Comparison of ENCODE assay signal across 4 worm cellular contexts in genomic region chrX:14894380-14894779, ce11.
TF ChIP-seq lines count a peak whose summit lies in the region.

No protein-coding gene starts in this region.

TF ChIP-seq in whole organism, L1 larva, 84 proteins besides CTCF, POLR2A, EP300 and RAD21 (continues in another document):
- TF ChIP-seq isw-1 (GFP tag; IDR thresholded peaks at IDR 0.05; lab: Robert Waterston, UW) (no peak), elt-3 (tag; optimal IDR thresholded peaks at IDR 0.05; lab: Kevin White, UChicago) (peak in 2 of 6 experiments; percentile 73 to 78), nhr-28 (tag; optimal IDR thresholded peaks at IDR 0.05; lab: Kevin White, UChicago) (no peak), nhr-85 (tag; lab: Kevin White, UChicago) (peak; percentile 90), lin-35 (GFP tag; optimal IDR thresholded peaks at IDR 0.05; lab: Kevin White, UChicago) (peak in 1 of 2 experiments; percentile 22), alr-1 (tag; optimal IDR thresholded peaks at IDR 0.05; lab: Kevin White, UChicago; ENCODE audit: borderline replicate concordance) (no peak), sptf-1 (tag; optimal IDR thresholded peaks at IDR 0.05; lab: Kevin White, UChicago) (no peak), nhr-84 (tag; optimal IDR thresholded peaks at IDR 0.05; lab: Kevin White, UChicago) (no peak), lir-3 (tag; optimal IDR thresholded peaks at IDR 0.05; lab: Kevin White, UChicago; ENCODE audit: poor library complexity) (peak; percentile 29), snu-23 (GFP tag; optimal IDR thresholded peaks at IDR 0.05; lab: Kevin White, UChicago) (peak; percentile 57), jun-1 (tag; optimal IDR thresholded peaks at IDR 0.05; lab: Kevin White, UChicago) (no peak), blmp-1 (tag; optimal IDR thresholded peaks at IDR 0.05; lab: Kevin White, UChicago) (peak; percentile 50), hlh-17 (GFP tag; optimal IDR thresholded peaks at IDR 0.05; lab: Kevin White, UChicago; ENCODE audit: borderline replicate concordance) (no peak), lsy-2 (tag; optimal IDR thresholded peaks at IDR 0.05; lab: Kevin White, UChicago) (peak in 1 of 2 experiments; percentile 12), nhr-20 (tag; optimal IDR thresholded peaks at IDR 0.05; lab: Kevin White, UChicago) (peak; percentile 76), mdl-1 (tag; optimal IDR thresholded peaks at IDR 0.05; lab: Kevin White, UChicago) (peak in 1 of 2 experiments; percentile 37), tbx-2 (tag; optimal IDR thresholded peaks at IDR 0.05; lab: Kevin White, UChicago) (peak; percentile 56), lin-39 (tag; optimal IDR thresholded peaks at IDR 0.05; lab: Kevin White, UChicago) (no peak), hpl-2 (GFP tag; optimal IDR thresholded peaks at IDR 0.05; lab: Kevin White, UChicago) (no peak), mef-2 (tag; optimal IDR thresholded peaks at IDR 0.05; lab: Kevin White, UChicago) (no peak), sox-4 (tag; optimal IDR thresholded peaks at IDR 0.05; lab: Kevin White, UChicago) (no peak), ces-1 (GFP tag; optimal IDR thresholded peaks at IDR 0.05; lab: Kevin White, UChicago) (no peak)

TF ChIP-seq in whole organism, L2 larva, 48 proteins besides CTCF, POLR2A, EP300 and RAD21 (continues in another document):
- TF ChIP-seq lin-39 (tag; optimal IDR thresholded peaks at IDR 0.05; lab: Kevin White, UChicago) (no peak), Y55F3AM.14 (GFP tag; optimal IDR thresholded peaks at IDR 0.05; lab: Kevin White, UChicago) (no peak), nhr-25 (tag; optimal IDR thresholded peaks at IDR 0.05; lab: Kevin White, UChicago) (peak; percentile 67), peb-1 (tag; optimal IDR thresholded peaks at IDR 0.05; lab: Kevin White, UChicago) (no peak), ceh-16 (tag; optimal IDR thresholded peaks at IDR 0.05; lab: Kevin White, UChicago) (no peak), unc-39 (tag; optimal IDR thresholded peaks at IDR 0.05; lab: Kevin White, UChicago) (no peak), alr-1 (tag; optimal IDR thresholded peaks at IDR 0.05; lab: Kevin White, UChicago) (no peak), nhr-21 (tag; optimal IDR thresholded peaks at IDR 0.05; lab: Kevin White, UChicago) (peak; percentile 61), lin-11 (tag; optimal IDR thresholded peaks at IDR 0.05; lab: Kevin White, UChicago) (no peak), crh-2 (tag; optimal IDR thresholded peaks at IDR 0.05; lab: Kevin White, UChicago) (peak; percentile 39), fos-1 (tag; optimal IDR thresholded peaks at IDR 0.05; lab: Kevin White, UChicago) (no peak), egl-27 (tag; optimal IDR thresholded peaks at IDR 0.05; lab: Kevin White, UChicago) (no peak), gmeb-1 (tag; optimal IDR thresholded peaks at IDR 0.05; lab: Kevin White, UChicago) (peak; percentile 8), lin-13 (GFP tag; optimal IDR thresholded peaks at IDR 0.05; lab: Kevin White, UChicago) (no peak), skn-1 (tag; optimal IDR thresholded peaks at IDR 0.05; lab: Kevin White, UChicago) (no peak), snpc-4 (tag; optimal IDR thresholded peaks at IDR 0.05; lab: Kevin White, UChicago) (no peak), F13H6.1 (tag; optimal IDR thresholded peaks at IDR 0.05; lab: Kevin White, UChicago) (no peak), blmp-1 (tag; optimal IDR thresholded peaks at IDR 0.05; lab: Kevin White, UChicago; ENCODE audit: insufficient read depth) (peak; percentile 76), elt-1 (tag; optimal IDR thresholded peaks at IDR 0.05; lab: Kevin White, UChicago) (no peak), dmd-4 (tag; optimal IDR thresholded peaks at IDR 0.05; lab: Kevin White, UChicago) (no peak), lsy-2 (tag; optimal IDR thresholded peaks at IDR 0.05; lab: Kevin White, UChicago) (no peak), unc-55 (GFP tag; optimal IDR thresholded peaks at IDR 0.05; lab: Kevin White, UChicago) (no peak), nhr-12 (tag; optimal IDR thresholded peaks at IDR 0.05; lab: Kevin White, UChicago) (no peak), sma-3 (GFP tag; optimal IDR thresholded peaks at IDR 0.05; lab: Kevin White, UChicago) (peak; percentile 71)

TF ChIP-seq in whole organism, L3 larva, 47 proteins besides CTCF, POLR2A, EP300 and RAD21:
- peak; percentile 68 for TF ChIP-seq nhr-25 (tag; optimal IDR thresholded peaks at IDR 0.05; lab: Kevin White, UChicago)
- TF ChIP-seq ZK546.5 (tag; optimal IDR thresholded peaks at IDR 0.05; lab: Kevin White, UChicago) = no peak
- TF ChIP-seq ceh-9 (tag; optimal IDR thresholded peaks at IDR 0.05; lab: Kevin White, UChicago) = no peak
- peak; percentile 42 for TF ChIP-seq nhr-23 (tag; optimal IDR thresholded peaks at IDR 0.05; lab: Kevin White, UChicago)
- TF ChIP-seq elt-3 (tag; optimal IDR thresholded peaks at IDR 0.05; lab: Kevin White, UChicago) = peak in 1 of 3 experiments; percentile 53
- TF ChIP-seq lin-15B (tag; optimal IDR thresholded peaks at IDR 0.05; lab: Kevin White, UChicago) = no peak
- peak; percentile 85 for TF ChIP-seq nhr-43 (tag; optimal IDR thresholded peaks at IDR 0.05; lab: Kevin White, UChicago; ENCODE audit: poor library complexity, severe bottlenecking)
- TF ChIP-seq ceh-16 (tag; optimal IDR thresholded peaks at IDR 0.05; lab: Kevin White, UChicago) = no peak
- no peak for TF ChIP-seq ztf-11 (tag; optimal IDR thresholded peaks at IDR 0.05; lab: Kevin White, UChicago)
- no peak for TF ChIP-seq snpc-4 (tag; optimal IDR thresholded peaks at IDR 0.05; lab: Kevin White, UChicago)
- no peak for TF ChIP-seq nfya-1 (tag; optimal IDR thresholded peaks at IDR 0.05; lab: Kevin White, UChicago; ENCODE audit: insufficient read depth)
- no peak for TF ChIP-seq nhr-11 (tag; optimal IDR thresholded peaks at IDR 0.05; lab: Kevin White, UChicago)

TF ChIP-seq in whole organism, L4 larva, 104 proteins besides CTCF, POLR2A, EP300 and RAD21:
- peak; percentile 23 for TF ChIP-seq mxl-3 (GFP tag; optimal IDR thresholded peaks at IDR 0.05; lab: Kevin White, UChicago)
- no peak for TF ChIP-seq nhr-42 (GFP tag; IDR thresholded peaks at IDR 0.05; lab: Robert Waterston, UW)
- TF ChIP-seq nhr-28 (tag; optimal IDR thresholded peaks at IDR 0.05; lab: Kevin White, UChicago) = peak; percentile 69
- no peak for TF ChIP-seq dmd-8 (GFP tag; IDR thresholded peaks at IDR 0.05; lab: Robert Waterston, UW)
- peak; percentile 35 for TF ChIP-seq mep-1 (tag; optimal IDR thresholded peaks at IDR 0.05; lab: Kevin White, UChicago)
- peak in 1 of 2 experiments; percentile 97 for TF ChIP-seq unc-62 (GFP tag; optimal IDR thresholded peaks at IDR 0.05 in 1 of 2; lab: Kevin White, UChicago)
- no peak for TF ChIP-seq unc-62 (tag; optimal IDR thresholded peaks at IDR 0.05; lab: Kevin White, UChicago)
- TF ChIP-seq F49E8.2 (tag; optimal IDR thresholded peaks at IDR 0.05; lab: Kevin White, UChicago; ENCODE audit: borderline replicate concordance) = no peak
- 0 out of 2 replicates have a peak, but pooled peaks have one; percentile 38 for TF ChIP-seq ceh-20 (GFP tag; IDR thresholded peaks at IDR 0.05; lab: Robert Waterston, UW)
- no peak for TF ChIP-seq snpc-4 (tag; optimal IDR thresholded peaks at IDR 0.05; lab: Kevin White, UChicago)
- TF ChIP-seq hlh-30 (tag; optimal IDR thresholded peaks at IDR 0.05; lab: Kevin White, UChicago; ENCODE audit: insufficient read depth) = peak; percentile 31
- peak in 1 of 2 experiments; percentile 58 for TF ChIP-seq mdl-1 (tag; optimal IDR thresholded peaks at IDR 0.05; lab: Kevin White, UChicago)
- TF ChIP-seq aha-1 (tag; lab: Kevin White, UChicago) = peak; percentile 33
- TF ChIP-seq hlh-11 (tag; optimal IDR thresholded peaks at IDR 0.05; lab: Kevin White, UChicago) = peak; percentile 27
- TF ChIP-seq tra-1 (GFP tag; IDR thresholded peaks at IDR 0.05; lab: Robert Waterston, UW) = peak; percentile 62; the same call in 1 of the 2 replicates

Comparison
In these comparisons a context has a peak if more than half of its experiments do, and no peak if none do; other contexts are left out.
1. Of the 29 proteins assayed by ChIP-seq in both whole organism, L4 larva and whole organism, L1 larva: peak only in whole organism, L4 larva: aha-1, mep-1 and nhr-28; only in whole organism, L1 larva: lir-3 and unc-130; in both: none; in neither: 21; mixed calls (peak in some experiments, not most) for 3.